Fruit fly (Drosophila melanogaster) whole organism, embryonic: ENCODE results near the gene beta4GalT7.

ENCODE experiments used
- ATbp ChIP-seq: fragments of 200-800 bp; sonication (Bioruptor generic); optimal IDR thresholded peaks from 2 replicates; lab custom pipeline; 2017; ENCODE audit warnings: missing biosample characterization, mild to moderate bottlenecking, missing genetic modification characterization, missing genetic modification reagents
- Aef1 ChIP-seq: fragments of 200-800 bp; sonication (Bioruptor generic); IDR thresholded peaks from 3 replicates; pipeline ENCODE4 v1.3.6; 2022; ENCODE audit warnings: missing biosample characterization, missing genetic modification characterization
- Asciz ChIP-seq: fragments of 200-800 bp; sonication (Bioruptor generic); optimal IDR thresholded peaks from 2 replicates; lab custom pipeline; 2017; ENCODE audit warnings: missing biosample characterization, mild to moderate bottlenecking, missing genetic modification characterization, missing genetic modification reagents
- C15 ChIP-seq: fragments of 200-800 bp; sonication (Bioruptor generic); IDR thresholded peaks from 3 replicates; pipeline ENCODE4 v1.3.6; 2022; ENCODE audit warnings: missing biosample characterization, missing genetic modification characterization
- CG10979 ChIP-seq: fragments of 200-800 bp; sonication (Bioruptor generic); optimal IDR thresholded peaks from 2 replicates; lab custom pipeline; 2018; ENCODE audit warnings: missing biosample characterization, mild to moderate bottlenecking, missing genetic modification characterization, moderate library complexity
- CG11247 ChIP-seq: fragments of 200-800 bp; sonication (Bioruptor generic); IDR thresholded peaks from 2 replicates; pipeline ENCODE4 v1.3.6; 2022; ENCODE audit warnings: missing biosample characterization, missing genetic modification characterization
- CG11456 ChIP-seq: fragments of 200-800 bp; sonication (Bioruptor generic); IDR thresholded peaks from 3 replicates; pipeline ENCODE4 v1.3.6; 2022; ENCODE audit warnings: missing biosample characterization, missing genetic modification characterization
- CG12769 ChIP-seq: fragments of 200-800 bp; sonication (Bioruptor generic); optimal IDR thresholded peaks from 2 replicates; lab custom pipeline; 2019; ENCODE audit warnings: missing biosample characterization, mild to moderate bottlenecking, missing genetic modification characterization, moderate library complexity
- CG14014 ChIP-seq: fragments of 200-800 bp; sonication (Bioruptor generic); IDR thresholded peaks from 2 replicates; pipeline ENCODE4 v1.3.6; 2022; ENCODE audit warnings: missing biosample characterization, missing genetic modification characterization
- CG16779 ChIP-seq: fragments of 200-800 bp; sonication (Bioruptor generic); IDR thresholded peaks from 2 replicates; pipeline ENCODE4 v1.3.6; 2022; ENCODE audit warnings: missing biosample characterization, missing genetic modification characterization
- CG3163 ChIP-seq: fragments of 200-800 bp; sonication (Bioruptor generic); optimal IDR thresholded peaks from 3 replicates; lab custom pipeline; 2016; ENCODE audit warnings: missing biosample characterization, missing genetic modification characterization
- CG3407 ChIP-seq: fragments of 200-800 bp; sonication (Bioruptor generic); optimal IDR thresholded peaks from 2 replicates; lab custom pipeline; 2018; ENCODE audit warnings: missing biosample characterization, mild to moderate bottlenecking, missing genetic modification characterization
- CG3847 ChIP-seq: fragments of 200-800 bp; sonication (Bioruptor generic); IDR thresholded peaks from 2 replicates; pipeline ENCODE4 v1.3.6; 2022; ENCODE audit warnings: missing biosample characterization, missing genetic modification characterization
- CG4730 ChIP-seq: fragments of 200-800 bp; sonication (Bioruptor generic); IDR thresholded peaks from 2 replicates; pipeline ENCODE4 v1.3.6; 2022; ENCODE audit warnings: missing biosample characterization, missing genetic modification characterization
- CG5180 ChIP-seq: fragments of 200-800 bp; sonication (Bioruptor generic); optimal IDR thresholded peaks from 3 replicates; lab custom pipeline; 2017; ENCODE audit warnings: missing biosample characterization, missing genetic modification characterization, mild to moderate bottlenecking, moderate library complexity, missing genetic modification reagents
- CG5953 ChIP-seq: fragments of 200-800 bp; sonication (Bioruptor generic); IDR thresholded peaks from 2 replicates; pipeline ENCODE4 v1.3.6; 2022; ENCODE audit warnings: missing biosample characterization, missing genetic modification characterization
- CG6689 ChIP-seq: fragments of 200-800 bp; sonication (Bioruptor generic); IDR thresholded peaks from 2 replicates; pipeline ENCODE4 v1.3.6; 2022; ENCODE audit warnings: missing biosample characterization, missing genetic modification characterization
- CG6813 ChIP-seq: fragments of 200-800 bp; sonication (Bioruptor generic); optimal IDR thresholded peaks from 2 replicates; lab custom pipeline; 2017; ENCODE audit warnings: missing biosample characterization, missing genetic modification characterization, mild to moderate bottlenecking, moderate library complexity, missing genetic modification reagents
- CG8281 ChIP-seq: fragments of 200-800 bp; sonication (Bioruptor generic); optimal IDR thresholded peaks from 2 replicates; lab custom pipeline; 2018; ENCODE audit warnings: missing biosample characterization, mild to moderate bottlenecking, missing genetic modification characterization, moderate library complexity
- CG8765 ChIP-seq: fragments of 200-800 bp; sonication (Bioruptor generic); IDR thresholded peaks from 2 replicates; pipeline ENCODE4 v1.3.6; 2022; ENCODE audit warnings: missing biosample characterization, missing genetic modification characterization
- CG8924 ChIP-seq: fragments of 200-800 bp; optimal IDR thresholded peaks from 3 replicates; lab custom pipeline; 2019; ENCODE audit warnings: missing biosample characterization, mild to moderate bottlenecking, missing genetic modification characterization, moderate library complexity
- CG9215 ChIP-seq: fragments of 200-800 bp; sonication (Bioruptor generic); IDR thresholded peaks from 2 replicates; pipeline ENCODE4 v1.3.6; 2022; ENCODE audit warnings: missing biosample characterization, missing genetic modification characterization
- CG9609 ChIP-seq: fragments of 200-800 bp; sonication (Bioruptor generic); optimal IDR thresholded peaks from 3 replicates; lab custom pipeline; 2016; ENCODE audit warnings: missing biosample characterization, missing genetic modification characterization
- D19A ChIP-seq: fragments of 200-800 bp; optimal IDR thresholded peaks from 3 replicates; lab custom pipeline; 2019; ENCODE audit warnings: missing biosample characterization, mild to moderate bottlenecking, missing genetic modification characterization, moderate library complexity
- Dek ChIP-seq: fragments of 200-800 bp; sonication (Bioruptor generic); optimal IDR thresholded peaks from 3 replicates; lab custom pipeline; 2019; ENCODE audit warnings: missing biosample characterization, mild to moderate bottlenecking, missing genetic modification characterization, moderate library complexity
- Dfd ChIP-seq, 2 experiments: fragments of >200 bp; optimal IDR thresholded peaks; 2 replicates each; lab custom pipeline; 2017; ENCODE audit warnings: missing biosample characterization in 2 of 2, missing genetic modification characterization in 2 of 2
- Dll ChIP-seq: fragments of 200-800 bp; sonication (Bioruptor generic); IDR thresholded peaks from 4 replicates; pipeline ENCODE4 v1.3.6; 2022; ENCODE audit warnings: missing biosample characterization, missing genetic modification characterization; ENCODE audit not compliant: partially characterized antibody
- Doc2 ChIP-seq: fragments of 200-800 bp; sonication (Bioruptor generic); IDR thresholded peaks from 2 replicates; pipeline ENCODE4 v1.3.6; 2022; ENCODE audit warnings: missing biosample characterization, missing genetic modification characterization
- Ets97D ChIP-seq: fragments of 200-800 bp; sonication (Bioruptor generic); optimal IDR thresholded peaks from 3 replicates; lab custom pipeline; 2016; ENCODE audit warnings: missing biosample characterization, missing genetic modification characterization
- Hr78 ChIP-seq, 2 experiments: fragments of 200-800 bp in 1 of 2; fragments of >200 bp in 1 of 2; sonication (Bioruptor generic) in 1 of 2; optimal IDR thresholded peaks; 2 replicates each; lab custom pipeline; 2017 to 2019; ENCODE audit warnings: missing biosample characterization in 2 of 2, missing genetic modification characterization in 2 of 2, mild to moderate bottlenecking in 1 of 2, moderate library complexity in 1 of 2
- Lpt ChIP-seq: fragments of >200 bp; optimal IDR thresholded peaks from 2 replicates; lab custom pipeline; 2018; ENCODE audit warnings: missing biosample characterization, missing genetic modification characterization
- Max ChIP-seq: fragments of 200-800 bp; sonication (Bioruptor generic); optimal IDR thresholded peaks from 2 replicates; lab custom pipeline; 2016; ENCODE audit warnings: missing biosample characterization, mild to moderate bottlenecking, missing genetic modification characterization
- Med ChIP-seq: fragments of 200-800 bp; sonication (Bioruptor generic); peaks from one replicate; lab custom pipeline; 2016; ENCODE audit warnings: missing biosample characterization, missing genetic modification characterization, mild to moderate bottlenecking, inconsistent platforms, moderate library complexity
- Myb ChIP-seq: fragments of 200-800 bp; sonication (Bioruptor generic); optimal IDR thresholded peaks from 2 replicates; lab custom pipeline; 2016; ENCODE audit warnings: missing biosample characterization, missing genetic modification characterization
- Nf-YC ChIP-seq: fragments of 200-800 bp; optimal IDR thresholded peaks from 3 replicates; lab custom pipeline; 2019; ENCODE audit warnings: missing biosample characterization, mild to moderate bottlenecking, missing genetic modification characterization, moderate library complexity
- bcd ChIP-seq: fragments of 200-800 bp; sonication (Bioruptor generic); optimal IDR thresholded peaks from 2 replicates; lab custom pipeline; 2017; ENCODE audit warnings: missing biosample characterization, mild to moderate bottlenecking, missing genetic modification characterization
- cato ChIP-seq: fragments of 200-800 bp; sonication (Bioruptor generic); optimal IDR thresholded peaks from 2 replicates; lab custom pipeline; 2016; ENCODE audit warnings: missing biosample characterization, missing genetic modification characterization, borderline replicate concordance
- chn ChIP-seq: fragments of 200-800 bp; sonication (Bioruptor generic); optimal IDR thresholded peaks from 2 replicates; lab custom pipeline; 2016; ENCODE audit warnings: missing biosample characterization, missing genetic modification characterization
- crol ChIP-seq: fragments of 200-800 bp; sonication (Bioruptor generic); IDR thresholded peaks from 2 replicates; pipeline ENCODE4 v1.3.6; 2022; ENCODE audit warnings: missing biosample characterization, missing genetic modification characterization
- dmrt99B ChIP-seq: fragments of 200-800 bp; sonication (Bioruptor generic); optimal IDR thresholded peaks from 2 replicates; lab custom pipeline; 2018; ENCODE audit warnings: missing biosample characterization, mild to moderate bottlenecking, missing genetic modification characterization, moderate library complexity
- en ChIP-seq: fragments of 200-800 bp; sonication (Bioruptor generic); optimal IDR thresholded peaks from 2 replicates; lab custom pipeline; 2016; ENCODE audit warnings: missing biosample characterization, missing genetic modification characterization
- gce ChIP-seq: fragments of 200-800 bp; sonication (Bioruptor generic); IDR thresholded peaks from 3 replicates; pipeline ENCODE4 v1.3.6; 2022; ENCODE audit warnings: missing biosample characterization, missing genetic modification characterization
- gt ChIP-seq: fragments of 200-800 bp; sonication (Bioruptor generic); IDR thresholded peaks from 2 replicates; pipeline ENCODE4 v1.3.6; 2022; ENCODE audit warnings: missing biosample characterization, missing genetic modification characterization
- ind ChIP-seq: fragments of 200-800 bp; sonication (Bioruptor generic); optimal IDR thresholded peaks from 3 replicates; lab custom pipeline; 2016; ENCODE audit warnings: missing biosample characterization, missing genetic modification characterization
- jing ChIP-seq: fragments of 200-800 bp; sonication (Bioruptor generic); optimal IDR thresholded peaks from 2 replicates; lab custom pipeline; 2018; ENCODE audit warnings: missing biosample characterization, mild to moderate bottlenecking, missing genetic modification characterization
- kni ChIP-seq: fragments of 200-800 bp; sonication (Bioruptor generic); optimal IDR thresholded peaks from 3 replicates; lab custom pipeline; 2017; ENCODE audit warnings: mild to moderate bottlenecking, missing biosample characterization, missing genetic modification reagents, missing genetic modification characterization
- nerfin-1 ChIP-seq: fragments of 200-800 bp; sonication (Bioruptor generic); optimal IDR thresholded peaks from 3 replicates; lab custom pipeline; 2019; ENCODE audit warnings: missing biosample characterization, mild to moderate bottlenecking, missing genetic modification characterization, moderate library complexity
- pum ChIP-seq: fragments of 200-800 bp; sonication (Bioruptor generic); optimal IDR thresholded peaks from 2 replicates; lab custom pipeline; 2016; ENCODE audit warnings: missing biosample characterization, missing genetic modification characterization
- sd ChIP-seq: fragments of 200-800 bp; sonication (Bioruptor generic); optimal IDR thresholded peaks from 3 replicates; lab custom pipeline; 2018; ENCODE audit warnings: missing biosample characterization, mild to moderate bottlenecking, missing genetic modification characterization, moderate library complexity
- sens ChIP-seq: fragments of 200-800 bp; sonication (Bioruptor generic); peaks from one replicate; lab custom pipeline; 2016; ENCODE audit warnings: missing biosample characterization, missing genetic modification characterization

beta4GalT7 gene

dm6 chr3R:25004064-25004463 is 19.0 kb upstream of the beta4GalT7 start:
- TF ChIP-seq CG9215 (GFP tag; lab: Robert Waterston, UW) (no peak), Med (GFP tag; lab: Kevin White, UChicago) (peak; percentile 15), sens (peak; percentile 60), ATbp (GFP tag; lab: Kevin White, UChicago) (peak; percentile 27), sd (tag; lab: Kevin White, UChicago) (peak; percentile 13), CG10979 (tag; lab: Kevin White, UChicago) (no peak), CG12769 (tag; lab: Kevin White, UChicago) (peak; percentile 6)

DNA sequence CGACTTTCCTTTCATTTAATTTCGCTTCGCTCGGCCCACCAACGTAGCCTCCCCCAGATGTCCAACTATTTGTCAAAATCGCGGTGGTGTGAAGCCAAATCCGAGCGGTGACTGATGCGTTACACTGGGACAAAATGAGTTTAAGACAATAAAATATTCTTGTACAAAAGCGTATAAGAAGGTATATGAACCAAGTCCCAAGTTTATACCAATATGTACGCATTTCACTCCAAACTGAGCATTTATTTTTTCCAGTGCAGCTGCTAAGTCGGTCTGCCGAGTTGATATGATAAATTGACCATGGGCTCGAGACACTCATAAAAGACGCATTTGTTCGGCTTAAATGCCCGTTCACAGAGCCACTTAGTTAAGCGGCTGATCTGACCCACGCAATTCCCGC is 18.3 kb upstream of the beta4GalT7 start:
- TF ChIP-seq gt (GFP tag; lab: Robert Waterston, UW) (no peak), Aef1 (GFP tag; lab: Robert Waterston, UW) (peak; percentile 63; the same call in 2 of the 3 replicates), ind (GFP tag; lab: Kevin White, UChicago) (peak; percentile 70), jing (GFP tag; lab: Kevin White, UChicago) (peak; percentile 62), CG8281 (tag; lab: Kevin White, UChicago) (peak; percentile 12), CG3407 (GFP tag; lab: Kevin White, UChicago) (no peak), crol (GFP tag; lab: Robert Waterston, UW) (no peak), Asciz (GFP tag; lab: Kevin White, UChicago) (peak; percentile 16), CG8765 (GFP tag; lab: Robert Waterston, UW) (no peak), dmrt99B (tag; lab: Kevin White, UChicago) (peak; percentile 75), bcd (GFP tag; lab: Kevin White, UChicago) (peak; percentile 15), D19A (tag; lab: Kevin White, UChicago) (no peak), CG3847 (GFP tag; lab: Robert Waterston, UW) (peak; percentile 23; the same call in 1 of the 2 replicates), CG6813 (peak; percentile 29), C15 (GFP tag; lab: Robert Waterston, UW) (no peak), CG11456 (GFP tag; lab: Robert Waterston, UW) (0 out of 3 replicates have a peak, but pooled peaks have one; percentile 57), Dek (no peak), Max (GFP tag; lab: Kevin White, UChicago) (no peak), cato (GFP tag; lab: Kevin White, UChicago) (peak; percentile 12), CG5180 (GFP tag; lab: Kevin White, UChicago) (peak; percentile 8), chn (GFP tag; lab: Kevin White, UChicago) (peak; percentile 45), Lpt (GFP tag; lab: Kevin White, UChicago) (no peak), Nf-YC (tag; lab: Kevin White, UChicago) (no peak), Ets97D (no peak), CG6689 (GFP tag; lab: Robert Waterston, UW) (peak; percentile 67), CG11247 (GFP tag; lab: Robert Waterston, UW) (peak; percentile 49; the same call in 1 of the 2 replicates), CG16779 (GFP tag; lab: Robert Waterston, UW) (no peak), CG5953 (no peak), Myb (GFP tag; lab: Kevin White, UChicago) (no peak), Hr78 (GFP tag; optimal IDR thresholded peaks at IDR 0.05; lab: Kevin White, UChicago) (no peak), kni (GFP tag; lab: Kevin White, UChicago) (no peak), CG4730 (GFP tag; lab: Robert Waterston, UW) (peak; percentile 31; the same call in 1 of the 2 replicates), CG9609 (GFP tag; lab: Kevin White, UChicago) (peak; percentile 36), CG3163 (GFP tag; lab: Kevin White, UChicago) (peak; percentile 13), Dfd (GFP tag; optimal IDR thresholded peaks at IDR 0.05; lab: Kevin White, UChicago) (no peak), en (no peak), CG8924 (tag; lab: Kevin White, UChicago) (peak; percentile 35), CG14014 (GFP tag; lab: Robert Waterston, UW) (no peak), gce (no peak), Dll (GFP tag; lab: Robert Waterston, UW) (no peak), Doc2 (GFP tag; lab: Robert Waterston, UW) (no peak), nerfin-1 (tag; lab: Kevin White, UChicago) (no peak), pum (GFP tag; lab: Kevin White, UChicago) (peak; percentile 9)
